Worm (Caenorhabditis elegans) whole organism, late embryonic: ENCODE data around the gene F13H8.3.

Source experiments
- C38D4.7 ChIP-seq: fragments of 200-800 bp; sonication (Bioruptor generic); optimal IDR thresholded peaks from 2 replicates; lab custom pipeline; 2018; ENCODE audit warnings: mild to moderate bottlenecking, missing genetic modification characterization, moderate library complexity, missing compliant biosample characterization
- F13H6.1 ChIP-seq: sonication (generic microtip); optimal IDR thresholded peaks from 2 replicates; lab custom pipeline; 2016; ENCODE audit warnings: missing genetic modification characterization, missing compliant biosample characterization
- K02D7.2 ChIP-seq: sonication (generic microtip); optimal IDR thresholded peaks from 2 replicates; lab custom pipeline; 2017; ENCODE audit warnings: mild to moderate bottlenecking, missing genetic modification characterization, missing compliant biosample characterization
- T23F11.4 ChIP-seq: fragments of 200-800 bp; sonication (Bioruptor generic); optimal IDR thresholded peaks from 2 replicates; lab custom pipeline; 2018; ENCODE audit warnings: mild to moderate bottlenecking, missing genetic modification characterization, missing compliant biosample characterization
- ahr-1 ChIP-seq: sonication (generic microtip); optimal IDR thresholded peaks from 2 replicates; lab custom pipeline; 2016; ENCODE audit warnings: missing genetic modification characterization, missing compliant biosample characterization
- ama-1 ChIP-seq: fragments of 150-350 bp; optimal IDR thresholded peaks from 2 replicates; lab custom pipeline; 2014
- ceh-14 ChIP-seq: sonication (generic microtip); optimal IDR thresholded peaks from 2 replicates; lab custom pipeline; 2016; ENCODE audit warnings: missing genotype, missing genetic modification characterization, missing compliant biosample characterization
- ceh-18 ChIP-seq: sonication (generic microtip); optimal IDR thresholded peaks from 2 replicates; lab custom pipeline; 2016; ENCODE audit warnings: missing genetic modification characterization, missing compliant biosample characterization
- ceh-19 ChIP-seq: fragments of 200-800 bp; sonication (Bioruptor generic); optimal IDR thresholded peaks from 2 replicates; lab custom pipeline; 2018; ENCODE audit warnings: mild to moderate bottlenecking, missing genetic modification characterization, missing compliant biosample characterization
- ceh-2 ChIP-seq: sonication (generic microtip); optimal IDR thresholded peaks from 2 replicates; lab custom pipeline; 2016; ENCODE audit warnings: missing genotype, missing genetic modification characterization, missing compliant biosample characterization
- ceh-22 ChIP-seq: sonication (generic microtip); optimal IDR thresholded peaks from 2 replicates; lab custom pipeline; 2017; ENCODE audit warnings: missing biosample characterization, missing genetic modification characterization
- ceh-34 ChIP-seq: sonication (generic microtip); optimal IDR thresholded peaks from 2 replicates; lab custom pipeline; 2016; ENCODE audit warnings: mild to moderate bottlenecking, missing genetic modification characterization, missing compliant biosample characterization
- ceh-48 ChIP-seq: sonication (generic microtip); optimal IDR thresholded peaks from 2 replicates; lab custom pipeline; 2016; ENCODE audit warnings: missing genetic modification characterization, inconsistent platforms, missing compliant biosample characterization
- ceh-9 ChIP-seq: sonication (generic microtip); optimal IDR thresholded peaks from 2 replicates; lab custom pipeline; 2016; ENCODE audit warnings: mild to moderate bottlenecking, missing genetic modification characterization, inconsistent platforms, missing compliant biosample characterization
- che-1 ChIP-seq: sonication (generic microtip); optimal IDR thresholded peaks from 2 replicates; lab custom pipeline; 2016; ENCODE audit warnings: mild to moderate bottlenecking, missing genetic modification characterization, missing compliant biosample characterization
- dmd-4 ChIP-seq: sonication (generic microtip); optimal IDR thresholded peaks from 2 replicates; lab custom pipeline; 2016; ENCODE audit warnings: borderline replicate concordance, missing genetic modification characterization, missing compliant biosample characterization
- elt-2 ChIP-seq: sonication (generic microtip); optimal IDR thresholded peaks from 2 replicates; lab custom pipeline; 2016; ENCODE audit warnings: missing genetic modification reagents, missing genetic modification characterization, missing compliant biosample characterization
- ets-4 ChIP-seq: sonication (generic microtip); optimal IDR thresholded peaks from 2 replicates; lab custom pipeline; 2016; ENCODE audit warnings: missing genetic modification characterization, missing compliant biosample characterization
- fkh-10 ChIP-seq: fragments of 150-350 bp; optimal IDR thresholded peaks from 2 replicates; lab custom pipeline; 2014; ENCODE audit warnings: missing biosample characterization, missing genetic modification reagents, missing genetic modification characterization
- fkh-6 ChIP-seq: sonication (generic microtip); optimal IDR thresholded peaks from 2 replicates; lab custom pipeline; 2016; ENCODE audit warnings: missing genetic modification characterization, missing compliant biosample characterization
- hlh-13 ChIP-seq: fragments of 200-800 bp; sonication (Bioruptor generic); optimal IDR thresholded peaks from 2 replicates; lab custom pipeline; 2018; ENCODE audit warnings: mild to moderate bottlenecking, missing genetic modification characterization, missing compliant biosample characterization
- madf-2 ChIP-seq: sonication (generic microtip); optimal IDR thresholded peaks from 2 replicates; lab custom pipeline; 2017; ENCODE audit warnings: missing genetic modification characterization, missing compliant biosample characterization
- mec-3 ChIP-seq: sonication (generic microtip); optimal IDR thresholded peaks from 2 replicates; lab custom pipeline; 2016; ENCODE audit warnings: borderline replicate concordance, missing genetic modification characterization, missing compliant biosample characterization
- npax-4 ChIP-seq: sonication (generic microtip); optimal IDR thresholded peaks from 2 replicates; lab custom pipeline; 2016; ENCODE audit warnings: missing genetic modification characterization, missing compliant biosample characterization
- pag-3 ChIP-seq: sonication (generic microtip); optimal IDR thresholded peaks from 2 replicates; lab custom pipeline; 2016; ENCODE audit warnings: missing compliant biosample characterization, missing genetic modification characterization, borderline replicate concordance
- pax-1 ChIP-seq: fragments of 150-350 bp; optimal IDR thresholded peaks from 2 replicates; lab custom pipeline; 2014; ENCODE audit warnings: missing biosample characterization, missing genetic modification characterization
- pha-2 ChIP-seq: sonication (generic microtip); optimal IDR thresholded peaks from 2 replicates; lab custom pipeline; 2017; ENCODE audit warnings: mild to moderate bottlenecking, missing genetic modification characterization, missing compliant biosample characterization
- pha-4 ChIP-seq: fragments of 150-350 bp; optimal IDR thresholded peaks from 2 replicates; lab custom pipeline; 2018; ENCODE audit warnings: missing biosample characterization, missing genetic modification reagents, missing genetic modification characterization
- pros-1 ChIP-seq: fragments of 150-350 bp; optimal IDR thresholded peaks from 2 replicates; lab custom pipeline; 2014; ENCODE audit warnings: missing biosample characterization, missing genetic modification reagents, missing genetic modification characterization
- sdc-2 ChIP-seq: sonication (generic microtip); optimal IDR thresholded peaks from 2 replicates; lab custom pipeline; 2016; ENCODE audit warnings: missing genotype, missing genetic modification characterization, missing compliant biosample characterization
- syd-9 ChIP-seq: sonication (generic microtip); optimal IDR thresholded peaks from 2 replicates; lab custom pipeline; 2016; ENCODE audit warnings: mild to moderate bottlenecking, missing genetic modification characterization, moderate library complexity, missing compliant biosample characterization
- tbx-2 ChIP-seq: sonication (generic microtip); optimal IDR thresholded peaks from 2 replicates; lab custom pipeline; 2016; ENCODE audit warnings: missing genetic modification characterization, missing compliant biosample characterization
- tbx-7 ChIP-seq: sonication (generic microtip); optimal IDR thresholded peaks from 2 replicates; lab custom pipeline; 2016; ENCODE audit warnings: missing genotype, missing genetic modification characterization, missing compliant biosample characterization
- ttx-3 ChIP-seq: sonication (generic microtip); optimal IDR thresholded peaks from 2 replicates; lab custom pipeline; 2016; ENCODE audit warnings: missing genetic modification reagents, missing genetic modification characterization, missing compliant biosample characterization
- unc-3 ChIP-seq, 2 experiments: fragments of 200-800 bp in 1 of 2; sonication (Bioruptor generic) in 1 of 2; sonication (generic microtip) in 1 of 2; conservative IDR thresholded peaks in 1 of 2; optimal IDR thresholded peaks in 1 of 2; 2 replicates each; pipeline versions ENCODE4 v1.3.6 to Lab custom; 2016 to 2022; ENCODE audit warnings: missing compliant biosample characterization in 2 of 2, missing genetic modification characterization in 2 of 2, missing genetic modification reagents in 1 of 2
- unc-42 ChIP-seq: sonication (generic microtip); optimal IDR thresholded peaks from 2 replicates; lab custom pipeline; 2016; ENCODE audit warnings: missing genotype, missing genetic modification characterization, missing compliant biosample characterization
- unc-55 ChIP-seq: sonication (generic microtip); optimal IDR thresholded peaks from 2 replicates; lab custom pipeline; 2017; ENCODE audit warnings: missing biosample characterization, missing genetic modification reagents, missing genetic modification characterization
- unc-86 ChIP-seq: sonication (generic microtip); optimal IDR thresholded peaks from 2 replicates; lab custom pipeline; 2016; ENCODE audit warnings: missing genetic modification characterization, missing compliant biosample characterization
- ztf-16 ChIP-seq: sonication (generic microtip); optimal IDR thresholded peaks from 2 replicates; lab custom pipeline; 2017; ENCODE audit warnings: missing genetic modification characterization, missing compliant biosample characterization

F13H8.3 gene

ce11 chrII:6256024-6256423 is 7.8 kb upstream of the F13H8.3 start, which contains the start of gene F13H8.5:
Gene F13H8.5 (minus strand): TSS chrII:6256124.
- TF ChIP-seq fkh-6 (tag; lab: Kevin White, UChicago) (no peak), unc-42 (no peak), ahr-1 (tag; lab: Kevin White, UChicago) (no peak), ets-4 (no peak), pha-4 (no peak), C38D4.7 (GFP tag; lab: Kevin White, UChicago) (no peak), pag-3 (tag; lab: Kevin White, UChicago) (no peak), unc-3 (GFP tag; conservative IDR thresholded peaks at IDR 0.05; lab: Robert Waterston, UW) (no peak), unc-3 (tag; optimal IDR thresholded peaks at IDR 0.05; lab: Kevin White, UChicago) (no peak), syd-9 (tag; lab: Kevin White, UChicago) (no peak), ceh-2 (tag; lab: Kevin White, UChicago) (no peak), T23F11.4 (GFP tag; lab: Kevin White, UChicago) (no peak), ceh-9 (no peak), pha-2 (tag; lab: Kevin White, UChicago) (no peak), pros-1 (tag; lab: Kevin White, UChicago) (no peak), madf-2 (tag; lab: Kevin White, UChicago) (no peak), ceh-19 (GFP tag; lab: Kevin White, UChicago) (no peak)
- TF ChIP-seq, all 69 proteins: peak for 0

- TF ChIP-seq F13H6.1 (tag; lab: Kevin White, UChicago) (no peak), ceh-19 (GFP tag; lab: Kevin White, UChicago) (no peak), unc-3 (GFP tag; conservative IDR thresholded peaks at IDR 0.05; lab: Robert Waterston, UW) (no peak), unc-3 (tag; optimal IDR thresholded peaks at IDR 0.05; lab: Kevin White, UChicago) (no peak), ceh-22 (tag; lab: Kevin White, UChicago) (no peak), ceh-48 (tag; lab: Kevin White, UChicago) (no peak), ama-1 (lab: Kevin White, UChicago) (no peak), fkh-10 (GFP tag; lab: Kevin White, UChicago) (no peak), mec-3 (tag; lab: Kevin White, UChicago) (no peak), tbx-7 (tag; lab: Kevin White, UChicago) (no peak), ceh-14 (no peak), dmd-4 (no peak)
Measured at ce11 chrII:6257220-6257877, 6.4 kb upstream of the F13H8.3 start.

- TF ChIP-seq elt-2 (tag; lab: Kevin White, UChicago) (peak; percentile 10), K02D7.2 (tag; lab: Kevin White, UChicago) (no peak)
Measured at ce11 chrII:6259867-6260266, 3.9 kb upstream of the F13H8.3 start, which contains the start of gene F13H8.11. Gene F13H8.11 (minus strand): TSS chrII:6260021.

- peak; percentile 54 for TF ChIP-seq ceh-34
- TF ChIP-seq hlh-13, result no peak
Measured at ce11 chrII:6260684-6261083, 3.1 kb upstream of the F13H8.3 start, which contains the start of gene nmgp-1. Gene nmgp-1 (plus strand): TSS chrII:6260857.

ce11 chrII:6262222-6262621 is 1.6 kb upstream of the F13H8.3 start, which contains the start of gene F13H8.12:
Gene F13H8.12 (plus strand): TSS chrII:6262522.
- TF ChIP-seq ztf-16 (tag; lab: Kevin White, UChicago), result no peak
- no peak for TF ChIP-seq ets-4
- no peak for TF ChIP-seq ceh-48 (tag; lab: Kevin White, UChicago)
- no peak for TF ChIP-seq unc-3 (GFP tag; conservative IDR thresholded peaks at IDR 0.05; lab: Robert Waterston, UW)
- TF ChIP-seq unc-3 (tag; optimal IDR thresholded peaks at IDR 0.05; lab: Kevin White, UChicago), result no peak

ce11 chrII:6267983-6268382 is 4.2 kb downstream of the F13H8.3 start, which contains the start of gene F13H8.8:
Gene F13H8.8 (minus strand): TSS chrII:6268083.
- no peak for TF ChIP-seq che-1 (tag; lab: Kevin White, UChicago)
- no peak for TF ChIP-seq C38D4.7 (GFP tag; lab: Kevin White, UChicago)
- no peak for TF ChIP-seq tbx-7 (tag; lab: Kevin White, UChicago)
- TF ChIP-seq ttx-3 (tag; lab: Kevin White, UChicago), result no peak
- no peak for TF ChIP-seq tbx-2
- TF ChIP-seq unc-86 (tag; lab: Kevin White, UChicago), result no peak
- no peak for TF ChIP-seq unc-55
- TF ChIP-seq pha-4, result no peak
- no peak for TF ChIP-seq sdc-2
- no peak for TF ChIP-seq npax-4 (tag; lab: Kevin White, UChicago)
- no peak for TF ChIP-seq pax-1 (tag; lab: Kevin White, UChicago)
- no peak for TF ChIP-seq pros-1 (tag; lab: Kevin White, UChicago)
- no peak for TF ChIP-seq ceh-48 (tag; lab: Kevin White, UChicago)
- TF ChIP-seq ceh-18 (tag; lab: Kevin White, UChicago), result no peak
- TF ChIP-seq elt-2 (tag; lab: Kevin White, UChicago), result no peak
- TF ChIP-seq, all 69 proteins: peak for 0
